Worm (Caenorhabditis elegans): ENCODE results near the gene F52D2.6.

- TF ChIP-seq fkh-3 (tag; optimal IDR thresholded peaks at IDR 0.05): no peak
- TF ChIP-seq F37B4.10 (GFP tag; IDR thresholded peaks at IDR 0.05): no peak
- TF ChIP-seq cebp-2 (GFP tag; IDR thresholded peaks at IDR 0.05): no peak
- no peak for TF ChIP-seq sdz-38 (tag; optimal IDR thresholded peaks at IDR 0.05)
- TF ChIP-seq lin-35 (GFP tag; optimal IDR thresholded peaks at IDR 0.05): no peak
- no peak for TF ChIP-seq unc-62 (GFP tag; optimal IDR thresholded peaks at IDR 0.05)
- no peak for TF ChIP-seq nfya-1 (tag; optimal IDR thresholded peaks at IDR 0.05; ENCODE audit: borderline replicate concordance, insufficient read depth)
- TF ChIP-seq dox-1 (GFP tag; IDR thresholded peaks at IDR 0.05): no peak
- TF ChIP-seq die-1 (tag; optimal IDR thresholded peaks at IDR 0.05): no peak
Observed at ce11 chrX:2021558-2021957, 45.8 kb downstream of the F52D2.6 start.
